Worm (Caenorhabditis elegans): ENCODE results near the gene abf-4.

The abf-4 gene

ce11 chrV:20580511-20581040 lies 22.4 kb upstream of the abf-4 start, which contains the start of gene F26F2.7 (continued):
- TF ChIP-seq ztf-6 (GFP tag; IDR thresholded peaks at IDR 0.05): no peak
- peak; percentile 89 for TF ChIP-seq ekl-4 (GFP tag; IDR thresholded peaks at IDR 0.05)
- TF ChIP-seq unc-130 (GFP tag; optimal IDR thresholded peaks at IDR 0.05): peak; percentile 65
- no peak for TF ChIP-seq F52B5.7 (tag; optimal IDR thresholded peaks at IDR 0.05)
- no peak for TF ChIP-seq T07F8.4 (tag; optimal IDR thresholded peaks at IDR 0.05)
- TF ChIP-seq ceh-58 (GFP tag; IDR thresholded peaks at IDR 0.05): no peak
- peak; percentile 33 to 81 for TF ChIP-seq let-607 (tag; optimal IDR thresholded peaks at IDR 0.05)
- no peak for TF ChIP-seq let-526 (GFP tag; IDR thresholded peaks at IDR 0.05)
- peak; percentile 58 for TF ChIP-seq attf-3 (GFP tag; conservative IDR thresholded peaks at IDR 0.05)
- TF ChIP-seq D2030.7 (GFP tag; IDR thresholded peaks at IDR 0.05): peak; percentile 91
- TF ChIP-seq nhr-80 (tag; optimal IDR thresholded peaks at IDR 0.05): peak; percentile 80
- TF ChIP-seq ama-1 (optimal IDR thresholded peaks at IDR 0.05): no peak
- no peak for TF ChIP-seq ama-1 (GFP tag; optimal IDR thresholded peaks at IDR 0.05)
- TF ChIP-seq mel-28 (tag; optimal IDR thresholded peaks at IDR 0.05; ENCODE audit: borderline replicate concordance): no peak
- TF ChIP-seq ztf-18 (tag; optimal IDR thresholded peaks at IDR 0.05): peak; percentile 99
- TF ChIP-seq F33H1.4 (GFP tag; IDR thresholded peaks at IDR 0.05): peak; percentile 95
- TF ChIP-seq hlh-26 (GFP tag; conservative IDR thresholded peaks at IDR 0.05): no peak
- 0 out of 2 replicates have a peak, but pooled peaks have one; percentile 37 for TF ChIP-seq cebp-1 (GFP tag; IDR thresholded peaks at IDR 0.05)
- peak; percentile 89 for TF ChIP-seq cebp-1 (tag; optimal IDR thresholded peaks at IDR 0.05)
- TF ChIP-seq ceh-100 (GFP tag; IDR thresholded peaks at IDR 0.05): no peak
- peak; percentile 34 for TF ChIP-seq chd-7 (tag; optimal IDR thresholded peaks at IDR 0.05)
- TF ChIP-seq F39B2.1 (GFP tag; IDR thresholded peaks at IDR 0.05): no peak
- TF ChIP-seq egl-44 (GFP tag; IDR thresholded peaks at IDR 0.05): no peak
- TF ChIP-seq Y56A3A.18 (GFP tag; IDR thresholded peaks at IDR 0.05): peak; percentile 59; the same call in 1 of the 2 replicates
- no peak for TF ChIP-seq mes-4 (tag; optimal IDR thresholded peaks at IDR 0.05)
- 0 out of 2 replicates have a peak, but pooled peaks have one; percentile 20 for TF ChIP-seq F37B4.10 (GFP tag; IDR thresholded peaks at IDR 0.05)
- TF ChIP-seq egl-18 (GFP tag; IDR thresholded peaks at IDR 0.05): no peak
- no peak for TF ChIP-seq nhr-90 (tag; optimal IDR thresholded peaks at IDR 0.05)
- TF ChIP-seq rec-8 (tag; optimal IDR thresholded peaks at IDR 0.05): no peak
- TF ChIP-seq nhr-179 (tag; optimal IDR thresholded peaks at IDR 0.05): no peak
- TF ChIP-seq F49E8.2 (tag; optimal IDR thresholded peaks at IDR 0.05; ENCODE audit: insufficient read depth): no peak

- TF ChIP-seq aptf-3 (GFP tag; IDR thresholded peaks at IDR 0.05): no peak
- TF ChIP-seq ceh-79 (tag; optimal IDR thresholded peaks at IDR 0.05): no peak
- no peak for TF ChIP-seq D2030.7 (GFP tag; IDR thresholded peaks at IDR 0.05)
- TF ChIP-seq hlh-26 (GFP tag; conservative IDR thresholded peaks at IDR 0.05): no peak
- no peak for TF ChIP-seq lag-1 (GFP tag; IDR thresholded peaks at IDR 0.05)
- TF ChIP-seq Y53G8AR.9 (GFP tag; conservative IDR thresholded peaks at IDR 0.05): no peak
- no peak for TF ChIP-seq ztf-22 (GFP tag; optimal IDR thresholded peaks at IDR 0.05)
- no peak for TF ChIP-seq nhr-90 (tag; optimal IDR thresholded peaks at IDR 0.05)
- no peak for TF ChIP-seq ama-1 (optimal IDR thresholded peaks at IDR 0.05)
- TF ChIP-seq ama-1 (GFP tag; optimal IDR thresholded peaks at IDR 0.05): no peak
- TF ChIP-seq unc-62 (GFP tag; optimal IDR thresholded peaks at IDR 0.05): no peak
- no peak for TF ChIP-seq F33H1.4 (GFP tag; IDR thresholded peaks at IDR 0.05)
- no peak for TF ChIP-seq Y79H2A.3 (GFP tag; conservative IDR thresholded peaks at IDR 0.05)
- no peak for TF ChIP-seq sptf-2 (GFP tag; optimal IDR thresholded peaks at IDR 0.05)
- no peak for TF ChIP-seq cebp-2 (GFP tag; IDR thresholded peaks at IDR 0.05)
- TF ChIP-seq egrh-3 (GFP tag; IDR thresholded peaks at IDR 0.05): no peak
- no peak for TF ChIP-seq ceh-91 (GFP tag; IDR thresholded peaks at IDR 0.05)
Measured at ce11 chrV:20579534-20579933, 21.4 kb upstream of the abf-4 start, which contains the start of gene F26F2.8. F26F2.8 (plus strand) TSS chrV:20579546.

Data from whole organism, young adult.